Fruit fly (Drosophila melanogaster) whole organism, wandering third instar larva: ENCODE measurements around the gene ps.

Experiments
- h ChIP-seq: fragments of 200-800 bp; sonication (Bioruptor generic); optimal IDR thresholded peaks from 3 replicates; lab custom pipeline; 2016; ENCODE audit warnings: missing biosample characterization, mild to moderate bottlenecking, missing genetic modification characterization
- tai ChIP-seq: sonication (Bioruptor generic); optimal IDR thresholded peaks from 2 replicates; lab custom pipeline; 2016; ENCODE audit warnings: missing biosample characterization, missing genetic modification characterization

- TF ChIP-seq h (GFP tag; lab: Kevin White, UChicago), result no peak
- peak; percentile 1 for TF ChIP-seq tai (GFP tag; lab: Kevin White, UChicago)
Observed at dm6 chr3R:9487961-9488360, 70.2 kb downstream of the ps start.
